3 fruit fly cellular contexts compared by ENCODE assay signal in genomic region chr3R:15677550-15677973, dm6.
TF ChIP-seq lines count a peak whose summit lies in the region.

No protein-coding gene starts in this region.

- no peak for TF ChIP-seq CTCF in whole organism, embryonic (GFP tag; optimal IDR thresholded peaks at IDR 0.05; lab: Kevin White, UChicago)

TF ChIP-seq in whole organism, embryonic, 481 proteins besides CTCF, POLR2A, EP300 and RAD21 (continues in another document):
- TF ChIP-seq Sox100B (GFP tag; optimal IDR thresholded peaks at IDR 0.05; lab: Kevin White, UChicago) (peak; percentile 51), Opbp (GFP tag; IDR thresholded peaks at IDR 0.05; lab: Robert Waterston, UW; ENCODE audit: partially characterized antibody) (no peak), Meics (GFP tag; optimal IDR thresholded peaks at IDR 0.05; lab: Kevin White, UChicago) (no peak), Ssrp (tag; optimal IDR thresholded peaks at IDR 0.05; lab: Kevin White, UChicago) (no peak), CG12769 (tag; optimal IDR thresholded peaks at IDR 0.05; lab: Kevin White, UChicago) (no peak), CG4328 (GFP tag; optimal IDR thresholded peaks at IDR 0.05; lab: Kevin White, UChicago) (no peak), CG32767 (GFP tag; IDR thresholded peaks at IDR 0.05; lab: Robert Waterston, UW) (no peak), CG7963 (GFP tag; IDR thresholded peaks at IDR 0.05; lab: Robert Waterston, UW; ENCODE audit: partially characterized antibody) (no peak), CG8478 (optimal IDR thresholded peaks at IDR 0.05; lab: Kevin White, UChicago) (no peak), CG16779 (GFP tag; IDR thresholded peaks at IDR 0.05; lab: Robert Waterston, UW) (no peak), Blimp-1 (GFP tag; optimal IDR thresholded peaks at IDR 0.05; lab: Kevin White, UChicago) (peak; percentile 15), CG15011 (GFP tag; optimal IDR thresholded peaks at IDR 0.05; lab: Kevin White, UChicago) (no peak), gcm (GFP tag; optimal IDR thresholded peaks at IDR 0.05; lab: Kevin White, UChicago) (no peak), ato (GFP tag; IDR thresholded peaks at IDR 0.05; lab: Robert Waterston, UW; ENCODE audit: partially characterized antibody) (no peak), sc (optimal IDR thresholded peaks at IDR 0.05; lab: Kevin White, UChicago) (no peak), sc (GFP tag; optimal IDR thresholded peaks at IDR 0.05; lab: Kevin White, UChicago) (peak; percentile 28), al (GFP tag; IDR thresholded peaks at IDR 0.05; lab: Robert Waterston, UW) (no peak), CG30403 (GFP tag; optimal IDR thresholded peaks at IDR 0.05; lab: Kevin White, UChicago) (no peak), kni (GFP tag; optimal IDR thresholded peaks at IDR 0.05; lab: Kevin White, UChicago) (peak; percentile 38), Dll (GFP tag; IDR thresholded peaks at IDR 0.05; lab: Robert Waterston, UW; ENCODE audit: partially characterized antibody) (no peak), bsh (GFP tag; optimal IDR thresholded peaks at IDR 0.05; lab: Kevin White, UChicago) (peak in 1 of 2 experiments; percentile 19), Atf-2 (GFP tag; optimal IDR thresholded peaks at IDR 0.05; lab: Kevin White, UChicago) (no peak), zfh1 (GFP tag; IDR thresholded peaks at IDR 0.05; lab: Robert Waterston, UW) (peak; percentile 48; the same call in 1 of the 3 replicates), fd3F (GFP tag; optimal IDR thresholded peaks at IDR 0.05; lab: Kevin White, UChicago) (no peak), odd (GFP tag; optimal IDR thresholded peaks at IDR 0.05; lab: Kevin White, UChicago) (no peak), shn (GFP tag; optimal IDR thresholded peaks at IDR 0.05; lab: Kevin White, UChicago) (no peak), amos (GFP tag; IDR thresholded peaks at IDR 0.05; lab: Robert Waterston, UW; ENCODE audit: partially characterized antibody) (no peak), CG3995 (GFP tag; optimal IDR thresholded peaks at IDR 0.05; lab: Kevin White, UChicago) (no peak), D19B (GFP tag; optimal IDR thresholded peaks at IDR 0.05; lab: Kevin White, UChicago) (no peak), Elba2 (GFP tag; optimal IDR thresholded peaks at IDR 0.05; lab: Kevin White, UChicago) (no peak), sr (GFP tag; IDR thresholded peaks at IDR 0.05; lab: Robert Waterston, UW) (no peak)

TF ChIP-seq in whole organism, prepupa, 60 proteins besides CTCF, POLR2A, EP300 and RAD21:
- TF ChIP-seq fkh (GFP tag; optimal IDR thresholded peaks at IDR 0.05; lab: Kevin White, UChicago), result peak; percentile 71
- TF ChIP-seq ss (GFP tag; optimal IDR thresholded peaks at IDR 0.05; lab: Kevin White, UChicago), result no peak
- peak; percentile 41 for TF ChIP-seq Eip78C (GFP tag; lab: Kevin White, UChicago)

TF ChIP-seq in whole organism, wandering third instar larva, 38 proteins besides CTCF, POLR2A, EP300 and RAD21:
- no peak for TF ChIP-seq sv (GFP tag; optimal IDR thresholded peaks at IDR 0.05; lab: Kevin White, UChicago)
- TF ChIP-seq Rel (GFP tag; optimal IDR thresholded peaks at IDR 0.05; lab: Kevin White, UChicago), result no peak
- peak; percentile 95 for TF ChIP-seq Rel (tag; optimal IDR thresholded peaks at IDR 0.05; lab: Kevin White, UChicago)
TF ChIP-seq in whole organism, wandering third instar larva: peak in this region for 1.

Comparison
In these comparisons a context has a peak if more than half of its experiments do, and no peak if none do; other contexts are left out.
1. Of the 7 proteins assayed by ChIP-seq in both whole organism, embryonic and whole organism, prepupa: peak only in whole organism, embryonic: Blimp-1; only in whole organism, prepupa: none; in both: none; in neither: 6.